Worm (Caenorhabditis elegans) whole organism, midembryonic: ENCODE data around the gene hlh-25.

Source experiments
- T22C8.4 ChIP-seq: fragments of 200-800 bp; sonication (Bioruptor generic); IDR thresholded peaks from 2 replicates; pipeline ENCODE4 v1.3.6; 2022; ENCODE audit warnings: missing genetic modification characterization, missing compliant biosample characterization
- klf-2 ChIP-seq: fragments of 200-800 bp; sonication (Bioruptor generic); conservative IDR thresholded peaks from 2 replicates; pipeline ENCODE4 v1.3.6; 2022; ENCODE audit warnings: missing genetic modification reagents, missing genetic modification characterization, missing compliant biosample characterization
- med-1 ChIP-seq: sonication (generic microtip); optimal IDR thresholded peaks from 2 replicates; lab custom pipeline; 2017; ENCODE audit warnings: missing genetic modification characterization, mild to moderate bottlenecking, missing compliant biosample characterization, antibody characterized with exemption, missing genetic modification reagents; ENCODE audit not compliant: insufficient read depth
- tab-1 ChIP-seq: fragments of 200-800 bp; sonication (Bioruptor generic); IDR thresholded peaks from 2 replicates; pipeline ENCODE4 v1.3.6; 2022; ENCODE audit warnings: missing genetic modification characterization, missing compliant biosample characterization

ce11 chrII:5500470-5500869, 34.6 kb upstream of the hlh-25 start, which contains the start of gene fzy-1:
- no peak for TF ChIP-seq tab-1 (GFP tag; lab: Robert Waterston, UW)
- TF ChIP-seq T22C8.4 (GFP tag; lab: Robert Waterston, UW) = no peak
- no peak for TF ChIP-seq med-1
- no peak for TF ChIP-seq klf-2 (GFP tag; lab: Robert Waterston, UW)
